Worm (Caenorhabditis elegans) whole organism, late embryonic: ENCODE measurements around the gene dhs-7.
A peak's percentile ranks its signal among the peaks of the same experiment; 100 is the strongest.

Experiments
- C08G9.2 ChIP-seq: sonication (generic microtip); optimal IDR thresholded peaks from 2 replicates; lab custom pipeline; 2016; ENCODE audit warnings: mild to moderate bottlenecking, missing genetic modification characterization, moderate library complexity, missing compliant biosample characterization
- C38D4.7 ChIP-seq: fragments of 200-800 bp; sonication (Bioruptor generic); optimal IDR thresholded peaks from 2 replicates; lab custom pipeline; 2018; ENCODE audit warnings: mild to moderate bottlenecking, missing genetic modification characterization, moderate library complexity, missing compliant biosample characterization
- F13H6.1 ChIP-seq: sonication (generic microtip); optimal IDR thresholded peaks from 2 replicates; lab custom pipeline; 2016; ENCODE audit warnings: missing genetic modification characterization, missing compliant biosample characterization
- K02D7.2 ChIP-seq: sonication (generic microtip); optimal IDR thresholded peaks from 2 replicates; lab custom pipeline; 2017; ENCODE audit warnings: mild to moderate bottlenecking, missing genetic modification characterization, missing compliant biosample characterization
- K09A11.1 ChIP-seq: sonication (generic microtip); optimal IDR thresholded peaks from 2 replicates; lab custom pipeline; 2017; ENCODE audit warnings: antibody characterized with exemption, mild to moderate bottlenecking, missing genetic modification characterization, missing compliant biosample characterization; ENCODE audit not compliant: insufficient read depth
- T23F11.4 ChIP-seq: fragments of 200-800 bp; sonication (Bioruptor generic); optimal IDR thresholded peaks from 2 replicates; lab custom pipeline; 2018; ENCODE audit warnings: mild to moderate bottlenecking, missing genetic modification characterization, missing compliant biosample characterization
- Y22D7AL.16 ChIP-seq: sonication (generic microtip); optimal IDR thresholded peaks from 2 replicates; lab custom pipeline; 2016; ENCODE audit warnings: missing genetic modification characterization, missing compliant biosample characterization
- ahr-1 ChIP-seq: sonication (generic microtip); optimal IDR thresholded peaks from 2 replicates; lab custom pipeline; 2016; ENCODE audit warnings: missing genetic modification characterization, missing compliant biosample characterization
- ceh-14 ChIP-seq: sonication (generic microtip); optimal IDR thresholded peaks from 2 replicates; lab custom pipeline; 2016; ENCODE audit warnings: missing genotype, missing genetic modification characterization, missing compliant biosample characterization
- ceh-18 ChIP-seq: sonication (generic microtip); optimal IDR thresholded peaks from 2 replicates; lab custom pipeline; 2016; ENCODE audit warnings: missing genetic modification characterization, missing compliant biosample characterization
- ceh-2 ChIP-seq: sonication (generic microtip); optimal IDR thresholded peaks from 2 replicates; lab custom pipeline; 2016; ENCODE audit warnings: missing genotype, missing genetic modification characterization, missing compliant biosample characterization
- ceh-24 ChIP-seq: sonication (generic microtip); optimal IDR thresholded peaks from 2 replicates; lab custom pipeline; 2016; ENCODE audit warnings: mild to moderate bottlenecking, missing genetic modification characterization, missing compliant biosample characterization
- ceh-30 ChIP-seq: fragments of 150-350 bp; optimal IDR thresholded peaks from 2 replicates; lab custom pipeline; 2014; ENCODE audit warnings: missing biosample characterization, missing genetic modification characterization
- ceh-34 ChIP-seq: sonication (generic microtip); optimal IDR thresholded peaks from 2 replicates; lab custom pipeline; 2016; ENCODE audit warnings: mild to moderate bottlenecking, missing genetic modification characterization, missing compliant biosample characterization
- ceh-45 ChIP-seq: fragments of 200-800 bp; sonication (Bioruptor generic); IDR thresholded peaks from 2 replicates; pipeline ENCODE4 v1.3.6; 2022; ENCODE audit warnings: missing genetic modification reagents, missing genetic modification characterization, missing compliant biosample characterization
- ceh-48 ChIP-seq: sonication (generic microtip); optimal IDR thresholded peaks from 2 replicates; lab custom pipeline; 2016; ENCODE audit warnings: missing genetic modification characterization, inconsistent platforms, missing compliant biosample characterization
- ceh-6 ChIP-seq: fragments of 200-800 bp; sonication (Bioruptor generic); optimal IDR thresholded peaks from 2 replicates; lab custom pipeline; 2018; ENCODE audit warnings: mild to moderate bottlenecking, missing genetic modification characterization, missing compliant biosample characterization
- elt-2 ChIP-seq: sonication (generic microtip); optimal IDR thresholded peaks from 2 replicates; lab custom pipeline; 2016; ENCODE audit warnings: missing genetic modification reagents, missing genetic modification characterization, missing compliant biosample characterization
- elt-4 ChIP-seq: sonication (generic microtip); optimal IDR thresholded peaks from 2 replicates; lab custom pipeline; 2016; ENCODE audit warnings: missing genetic modification characterization, missing compliant biosample characterization
- ets-4 ChIP-seq: sonication (generic microtip); optimal IDR thresholded peaks from 2 replicates; lab custom pipeline; 2016; ENCODE audit warnings: missing genetic modification characterization, missing compliant biosample characterization
- eyg-1 ChIP-seq: sonication (generic microtip); optimal IDR thresholded peaks from 2 replicates; lab custom pipeline; 2016; ENCODE audit warnings: missing genotype, missing genetic modification characterization, missing compliant biosample characterization
- fax-1 ChIP-seq: sonication (generic microtip); optimal IDR thresholded peaks from 2 replicates; lab custom pipeline; 2016; ENCODE audit warnings: missing genotype, missing genetic modification characterization, missing compliant biosample characterization
- fkh-10 ChIP-seq: fragments of 150-350 bp; optimal IDR thresholded peaks from 2 replicates; lab custom pipeline; 2014; ENCODE audit warnings: missing biosample characterization, missing genetic modification reagents, missing genetic modification characterization
- fkh-6 ChIP-seq: sonication (generic microtip); optimal IDR thresholded peaks from 2 replicates; lab custom pipeline; 2016; ENCODE audit warnings: missing genetic modification characterization, missing compliant biosample characterization
- hlh-13 ChIP-seq: fragments of 200-800 bp; sonication (Bioruptor generic); optimal IDR thresholded peaks from 2 replicates; lab custom pipeline; 2018; ENCODE audit warnings: mild to moderate bottlenecking, missing genetic modification characterization, missing compliant biosample characterization
- hlh-15 ChIP-seq: sonication (generic microtip); optimal IDR thresholded peaks from 2 replicates; lab custom pipeline; 2016; ENCODE audit warnings: missing genetic modification characterization, missing compliant biosample characterization
- hlh-8 ChIP-seq: sonication (generic microtip); optimal IDR thresholded peaks from 2 replicates; lab custom pipeline; 2016; ENCODE audit warnings: missing genotype, missing genetic modification characterization, missing compliant biosample characterization
- madf-2 ChIP-seq: sonication (generic microtip); optimal IDR thresholded peaks from 2 replicates; lab custom pipeline; 2017; ENCODE audit warnings: missing genetic modification characterization, missing compliant biosample characterization
- mec-3 ChIP-seq: sonication (generic microtip); optimal IDR thresholded peaks from 2 replicates; lab custom pipeline; 2016; ENCODE audit warnings: borderline replicate concordance, missing genetic modification characterization, missing compliant biosample characterization
- nfya-1 ChIP-seq: sonication (generic microtip); optimal IDR thresholded peaks from 2 replicates; lab custom pipeline; 2017; ENCODE audit warnings: missing genetic modification characterization, mild to moderate bottlenecking, missing compliant biosample characterization, antibody characterized with exemption, moderate library complexity
- nhr-11 ChIP-seq: fragments of 150-350 bp; optimal IDR thresholded peaks from 2 replicates; lab custom pipeline; 2014; ENCODE audit warnings: missing biosample characterization, missing genetic modification characterization
- nhr-232 ChIP-seq: sonication (generic microtip); optimal IDR thresholded peaks from 2 replicates; lab custom pipeline; 2016; ENCODE audit warnings: missing genetic modification characterization, missing compliant biosample characterization
- npax-4 ChIP-seq: sonication (generic microtip); optimal IDR thresholded peaks from 2 replicates; lab custom pipeline; 2016; ENCODE audit warnings: missing genetic modification characterization, missing compliant biosample characterization
- pag-3 ChIP-seq: sonication (generic microtip); optimal IDR thresholded peaks from 2 replicates; lab custom pipeline; 2016; ENCODE audit warnings: missing compliant biosample characterization, missing genetic modification characterization, borderline replicate concordance
- pha-2 ChIP-seq: sonication (generic microtip); optimal IDR thresholded peaks from 2 replicates; lab custom pipeline; 2017; ENCODE audit warnings: mild to moderate bottlenecking, missing genetic modification characterization, missing compliant biosample characterization
- pha-4 ChIP-seq: fragments of 150-350 bp; optimal IDR thresholded peaks from 2 replicates; lab custom pipeline; 2018; ENCODE audit warnings: missing biosample characterization, missing genetic modification reagents, missing genetic modification characterization
- pros-1 ChIP-seq: fragments of 150-350 bp; optimal IDR thresholded peaks from 2 replicates; lab custom pipeline; 2014; ENCODE audit warnings: missing biosample characterization, missing genetic modification reagents, missing genetic modification characterization
- ref-2 ChIP-seq: sonication (generic microtip); optimal IDR thresholded peaks from 2 replicates; lab custom pipeline; 2016; ENCODE audit warnings: missing genetic modification characterization, missing compliant biosample characterization
- rnt-1 ChIP-seq: sonication (generic microtip); optimal IDR thresholded peaks from 2 replicates; lab custom pipeline; 2016; ENCODE audit warnings: missing genetic modification characterization, missing compliant biosample characterization
- sdc-2 ChIP-seq: sonication (generic microtip); optimal IDR thresholded peaks from 2 replicates; lab custom pipeline; 2016; ENCODE audit warnings: missing genotype, missing genetic modification characterization, missing compliant biosample characterization
- sox-2 ChIP-seq: fragments of 200-800 bp; sonication (Bioruptor generic); IDR thresholded peaks from 2 replicates; pipeline ENCODE4 v1.3.6; 2022; ENCODE audit warnings: missing genetic modification reagents, missing genetic modification characterization, missing compliant biosample characterization
- syd-9 ChIP-seq: sonication (generic microtip); optimal IDR thresholded peaks from 2 replicates; lab custom pipeline; 2016; ENCODE audit warnings: mild to moderate bottlenecking, missing genetic modification characterization, moderate library complexity, missing compliant biosample characterization
- tbx-2 ChIP-seq: sonication (generic microtip); optimal IDR thresholded peaks from 2 replicates; lab custom pipeline; 2016; ENCODE audit warnings: missing genetic modification characterization, missing compliant biosample characterization
- tbx-7 ChIP-seq: sonication (generic microtip); optimal IDR thresholded peaks from 2 replicates; lab custom pipeline; 2016; ENCODE audit warnings: missing genotype, missing genetic modification characterization, missing compliant biosample characterization
- unc-42 ChIP-seq: sonication (generic microtip); optimal IDR thresholded peaks from 2 replicates; lab custom pipeline; 2016; ENCODE audit warnings: missing genotype, missing genetic modification characterization, missing compliant biosample characterization
- unc-55 ChIP-seq: sonication (generic microtip); optimal IDR thresholded peaks from 2 replicates; lab custom pipeline; 2017; ENCODE audit warnings: missing biosample characterization, missing genetic modification reagents, missing genetic modification characterization
- unc-86 ChIP-seq: sonication (generic microtip); optimal IDR thresholded peaks from 2 replicates; lab custom pipeline; 2016; ENCODE audit warnings: missing genetic modification characterization, missing compliant biosample characterization
- zip-5 ChIP-seq: sonication (generic microtip); optimal IDR thresholded peaks from 2 replicates; lab custom pipeline; 2016; ENCODE audit warnings: missing genetic modification characterization, missing compliant biosample characterization
- ztf-16 ChIP-seq: sonication (generic microtip); optimal IDR thresholded peaks from 2 replicates; lab custom pipeline; 2017; ENCODE audit warnings: missing genetic modification characterization, missing compliant biosample characterization

dhs-7 gene

DNA sequence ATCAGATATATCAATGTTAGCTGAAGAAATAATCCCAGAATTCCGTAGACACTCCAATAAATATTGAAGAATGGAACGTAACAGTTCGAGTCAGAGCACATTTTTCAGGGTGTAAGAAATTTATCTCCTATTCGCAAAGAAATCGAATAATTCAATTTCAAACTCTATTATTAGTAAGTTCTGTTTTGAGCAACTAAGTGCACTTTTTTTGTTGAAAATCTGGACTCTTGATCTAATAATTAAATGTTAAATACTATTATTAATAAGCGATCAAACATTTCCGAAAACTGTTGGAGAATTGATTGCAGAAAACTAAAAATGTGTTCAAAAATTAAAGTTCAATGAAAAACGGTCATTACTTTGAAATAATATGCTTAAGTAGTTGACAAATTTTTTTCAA, 5.2 kb downstream of the dhs-7 start, which contains the start of gene srd-56:
Gene srd-56 (minus strand): TSS at position 101 of the 400 bp plus-strand sequence.
- TF ChIP-seq madf-2 = no peak
- TF ChIP-seq hlh-15 (tag; lab: Kevin White, UChicago) = no peak
- no peak for TF ChIP-seq ceh-6 (GFP tag; lab: Kevin White, UChicago)
- TF ChIP-seq pha-2 (tag; lab: Kevin White, UChicago) = no peak
- TF ChIP-seq ztf-16 (tag; lab: Kevin White, UChicago) = no peak
- no peak for TF ChIP-seq npax-4 (tag; lab: Kevin White, UChicago)
- no peak for TF ChIP-seq unc-86
- TF ChIP-seq ref-2 = no peak
- TF ChIP-seq elt-2 = no peak
- TF ChIP-seq tbx-2 (tag; lab: Kevin White, UChicago) = no peak
- TF ChIP-seq ceh-45 (GFP tag; lab: Robert Waterston, UW) = no peak
- no peak for TF ChIP-seq ceh-34 (tag; lab: Kevin White, UChicago)

DNA sequence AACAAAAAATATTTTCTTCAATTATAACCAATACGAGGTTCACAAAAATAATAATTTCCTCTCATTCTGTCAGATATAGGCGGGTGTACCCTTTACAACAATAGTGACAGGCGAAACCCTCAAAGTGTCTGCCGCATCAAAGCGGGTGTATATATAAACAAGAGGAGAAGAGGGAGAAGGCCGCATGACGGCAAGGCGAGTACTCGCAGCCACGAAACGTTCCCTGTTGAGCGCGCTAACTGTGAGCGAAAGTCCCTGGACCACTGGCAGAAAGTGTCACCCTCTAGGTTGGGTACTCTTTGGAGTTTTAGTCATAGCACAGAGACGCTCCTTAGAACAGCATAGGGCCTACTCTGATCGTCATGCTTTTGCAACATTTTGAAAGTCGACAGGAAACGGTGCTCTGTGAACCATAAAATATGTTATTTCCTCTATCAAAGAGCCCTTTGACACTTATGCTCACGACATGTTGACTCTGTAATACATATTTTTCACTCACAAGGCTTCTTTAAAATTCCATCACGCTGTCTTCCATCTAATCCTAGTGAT, 8.1 kb downstream of the dhs-7 start, which contains the start of gene pcrg-1:
Gene pcrg-1 (plus strand): TSS at position 499 of the 549 bp plus-strand sequence.
- no peak for TF ChIP-seq pha-4
- peak; percentile 85 for TF ChIP-seq madf-2
- peak; percentile 89 for TF ChIP-seq F13H6.1
- TF ChIP-seq unc-86 = peak; percentile 75
- TF ChIP-seq ceh-18 (tag; lab: Kevin White, UChicago) = peak; percentile 76
- TF ChIP-seq tbx-7 (tag; lab: Kevin White, UChicago) = peak; percentile 71
- TF ChIP-seq ceh-45 (GFP tag; lab: Robert Waterston, UW) = peak; percentile 84
- TF ChIP-seq nhr-232 (tag; lab: Kevin White, UChicago) = peak; percentile 73
- TF ChIP-seq K02D7.2 (tag; lab: Kevin White, UChicago) = peak; percentile 74
- peak; percentile 52 for TF ChIP-seq ets-4 (tag; lab: Kevin White, UChicago)
- peak; percentile 87 for TF ChIP-seq C38D4.7 (GFP tag; lab: Kevin White, UChicago)
- no peak for TF ChIP-seq elt-4 (tag; lab: Kevin White, UChicago)
- TF ChIP-seq eyg-1 (tag; lab: Kevin White, UChicago) = peak; percentile 80
- peak; percentile 87 for TF ChIP-seq rnt-1 (tag; lab: Kevin White, UChicago)
- TF ChIP-seq fax-1 (tag; lab: Kevin White, UChicago) = peak; percentile 75
- TF ChIP-seq unc-42 = peak; percentile 35
- TF ChIP-seq fkh-10 (GFP tag; lab: Kevin White, UChicago) = no peak
- no peak for TF ChIP-seq ceh-30 (tag; lab: Kevin White, UChicago)
- TF ChIP-seq pha-2 (tag; lab: Kevin White, UChicago) = peak; percentile 78
- TF ChIP-seq ceh-24 (tag; lab: Kevin White, UChicago) = peak; percentile 74
- peak; percentile 88 for TF ChIP-seq T23F11.4
- TF ChIP-seq Y22D7AL.16 (tag; lab: Kevin White, UChicago) = peak; percentile 84
- peak; percentile 45 for TF ChIP-seq nfya-1 (tag; lab: Kevin White, UChicago)
- TF ChIP-seq pag-3 (tag; lab: Kevin White, UChicago) = peak; percentile 8
- TF ChIP-seq fkh-6 (tag; lab: Kevin White, UChicago) = peak; percentile 86
- peak; percentile 91 for TF ChIP-seq ceh-14 (tag; lab: Kevin White, UChicago)
- peak; percentile 86 for TF ChIP-seq ceh-6 (GFP tag; lab: Kevin White, UChicago)
- peak; percentile 44 for TF ChIP-seq hlh-8 (tag; lab: Kevin White, UChicago)
- peak; percentile 45 for TF ChIP-seq zip-5 (tag; lab: Kevin White, UChicago)
- TF ChIP-seq C08G9.2 (tag; lab: Kevin White, UChicago) = peak; percentile 76
- peak; percentile 39 for TF ChIP-seq mec-3
- no peak for TF ChIP-seq pros-1
- peak; percentile 69 for TF ChIP-seq sdc-2 (tag; lab: Kevin White, UChicago)
- peak; percentile 87 for TF ChIP-seq sox-2 (GFP tag; lab: Robert Waterston, UW)
- peak; percentile 74 for TF ChIP-seq ceh-48 (tag; lab: Kevin White, UChicago)
- peak; percentile 92 for TF ChIP-seq hlh-13 (GFP tag; lab: Kevin White, UChicago)
- TF ChIP-seq unc-55 (GFP tag; lab: Kevin White, UChicago) = no peak
- peak; percentile 78 for TF ChIP-seq ceh-2 (tag; lab: Kevin White, UChicago)
- TF ChIP-seq nhr-11 (tag; lab: Kevin White, UChicago) = no peak
- peak; percentile 90 for TF ChIP-seq elt-2
- peak; percentile 83 for TF ChIP-seq ahr-1
- peak; percentile 74 for TF ChIP-seq syd-9 (tag; lab: Kevin White, UChicago)
- TF ChIP-seq K09A11.1 (tag; lab: Kevin White, UChicago) = peak; percentile 43
- TF ChIP-seq ceh-34 (tag; lab: Kevin White, UChicago) = peak; percentile 84
- peak; percentile 77 for TF ChIP-seq ref-2
